In the genomic region with DNA sequence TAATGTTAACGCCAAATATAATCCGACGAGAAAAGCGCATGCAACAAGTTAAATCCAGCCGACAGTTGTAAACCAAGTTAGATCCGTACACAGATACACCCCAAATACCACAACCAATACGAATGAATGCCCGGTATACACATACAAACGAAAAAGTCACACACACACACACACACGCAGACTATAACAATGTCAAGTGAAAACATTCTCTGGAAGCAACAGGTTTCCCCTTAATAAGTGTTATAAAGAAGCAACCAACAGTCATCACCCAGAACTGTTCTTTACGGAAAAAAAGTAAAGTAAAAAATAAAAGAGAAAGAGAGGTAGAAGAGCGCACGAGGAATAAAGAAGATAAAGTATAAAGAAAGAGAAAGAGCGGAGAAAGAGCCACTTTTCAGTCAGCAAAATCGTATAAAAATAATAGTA, we compare ENCODE assay signal across 1 fruit fly cellular context.
TF ChIP-seq lines count a peak whose summit lies in the region.

No protein-coding gene starts in this region.

TF ChIP-seq in whole organism, embryonic, 481 proteins besides CTCF, POLR2A, EP300 and RAD21 (continued from another document):
- TF ChIP-seq CG8944 (GFP tag; optimal IDR thresholded peaks at IDR 0.05; lab: Kevin White, UChicago) (no peak), CG5180 (GFP tag; optimal IDR thresholded peaks at IDR 0.05; lab: Kevin White, UChicago) (peak; percentile 54), CG3163 (GFP tag; optimal IDR thresholded peaks at IDR 0.05; lab: Kevin White, UChicago) (peak; percentile 75)
